Fruit fly (Drosophila melanogaster): ENCODE results near the gene Ir94c.

DNA sequence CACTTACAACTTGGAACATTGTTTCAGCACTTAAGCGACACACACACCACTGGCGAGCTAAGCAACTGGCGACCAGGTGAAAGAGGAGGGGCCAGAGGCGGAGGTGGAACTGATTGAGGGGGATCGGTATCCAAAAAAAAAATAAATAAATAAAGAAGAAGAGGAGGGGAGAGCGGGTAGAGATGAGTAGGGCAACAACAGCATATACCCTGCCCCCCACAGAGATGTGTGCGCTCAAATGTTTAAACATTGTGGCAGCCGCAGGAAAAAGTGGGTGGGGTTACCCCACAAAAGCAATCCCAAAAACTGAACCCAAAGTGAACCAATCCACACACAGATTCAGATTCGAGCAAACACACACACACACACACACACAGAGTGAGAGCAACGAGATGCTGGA, 31.2 kb upstream of the Ir94c start:
- no peak for TF ChIP-seq Dll (optimal IDR thresholded peaks at IDR 0.05)
- no peak for TF ChIP-seq psq (optimal IDR thresholded peaks at IDR 0.05)
- no peak for TF ChIP-seq pan (optimal IDR thresholded peaks at IDR 0.05)

Measured in whole organism.